Fruit fly (Drosophila melanogaster) whole organism, prepupa: Measurements from ENCODE around the gene Rpn11.
A peak's percentile ranks its signal among the peaks of the same experiment; 100 is the strongest.

Experiments
- CG11902 ChIP-seq: fragments of 200-800 bp; sonication (Bioruptor generic); optimal IDR thresholded peaks from 3 replicates; lab custom pipeline; 2016; ENCODE audit warnings: missing biosample characterization, missing genetic modification characterization
- CG15336 ChIP-seq: fragments of 200-800 bp; sonication (Bioruptor generic); IDR thresholded peaks from 2 replicates; pipeline ENCODE4 v1.3.6; 2022; ENCODE audit warnings: missing biosample characterization, missing genetic modification characterization
- CG3032 ChIP-seq: fragments of 200-800 bp; optimal IDR thresholded peaks from 2 replicates; lab custom pipeline; 2019; ENCODE audit warnings: missing biosample characterization, mild to moderate bottlenecking, missing genetic modification characterization, moderate library complexity
- CG32006 ChIP-seq: fragments of 200-800 bp; sonication (Bioruptor generic); optimal IDR thresholded peaks from 3 replicates; lab custom pipeline; 2017; ENCODE audit warnings: missing biosample characterization, mild to moderate bottlenecking, missing genetic modification characterization
- CG4318 ChIP-seq: fragments of 200-800 bp; sonication (Bioruptor generic); optimal IDR thresholded peaks from 3 replicates; lab custom pipeline; 2017; ENCODE audit warnings: missing biosample characterization, mild to moderate bottlenecking, missing genetic modification characterization
- CG6854 ChIP-seq: fragments of 200-800 bp; sonication (Bioruptor generic); optimal IDR thresholded peaks from 2 replicates; lab custom pipeline; 2017; ENCODE audit warnings: missing biosample characterization, mild to moderate bottlenecking, missing genetic modification characterization
- Eip78C ChIP-seq: fragments of 200-800 bp; sonication (Bioruptor generic); peaks from one replicate; lab custom pipeline; 2016; ENCODE audit warnings: missing biosample characterization, missing genetic modification characterization
- Hr4 ChIP-seq: fragments of 200-800 bp; sonication (Bioruptor generic); optimal IDR thresholded peaks from 3 replicates; lab custom pipeline; 2016; ENCODE audit warnings: missing biosample characterization, missing genetic modification characterization
- OdsH ChIP-seq: fragments of 200-800 bp; sonication (Bioruptor generic); optimal IDR thresholded peaks from 3 replicates; lab custom pipeline; 2016; ENCODE audit warnings: missing biosample characterization, missing genetic modification characterization
- acj6 ChIP-seq: fragments of 200-800 bp; sonication (Bioruptor generic); optimal IDR thresholded peaks from 3 replicates; lab custom pipeline; 2016; ENCODE audit warnings: missing biosample characterization, missing genetic modification characterization
- cyc ChIP-seq: fragments of 200-800 bp; sonication (Bioruptor generic); optimal IDR thresholded peaks from 3 replicates; lab custom pipeline; 2016; ENCODE audit warnings: missing biosample characterization, missing genetic modification characterization
- salr ChIP-seq, 2 experiments: fragments of 200-800 bp; sonication (Bioruptor generic); optimal IDR thresholded peaks; 3 replicates each; lab custom pipeline; 2016 to 2018; ENCODE audit warnings: missing biosample characterization in 2 of 2, missing genetic modification characterization in 2 of 2, mild to moderate bottlenecking in 1 of 2
- vri ChIP-seq: fragments of 200-800 bp; sonication (Bioruptor generic); optimal IDR thresholded peaks from 3 replicates; lab custom pipeline; 2016; ENCODE audit warnings: missing biosample characterization, mild to moderate bottlenecking, missing genetic modification characterization

dm6 chr2L:5059645-5060254 lies at the start of gene Rpn11:
- TF ChIP-seq CG3032 (peak; percentile 54), CG15336 (0 out of 2 replicates have a peak, but pooled peaks have one; percentile 19), CG11902 (peak; percentile 0), cyc (peak; percentile 38), CG4318 (GFP tag; lab: Kevin White, UChicago) (no peak), vri (GFP tag; lab: Kevin White, UChicago) (no peak), Eip78C (GFP tag; lab: Kevin White, UChicago) (peak; percentile 89), CG6854 (GFP tag; lab: Kevin White, UChicago) (no peak), OdsH (peak; percentile 49), CG32006 (GFP tag; lab: Kevin White, UChicago) (peak; percentile 46), acj6 (GFP tag; lab: Kevin White, UChicago) (peak; percentile 61), Hr4 (GFP tag; lab: Kevin White, UChicago) (peak; percentile 54), salr (GFP tag; optimal IDR thresholded peaks at IDR 0.05; lab: Kevin White, UChicago) (no peak)
